Fruit fly (Drosophila melanogaster) S2 (cell line): ENCODE measurements around the gene CG18636.
"Not testable (repeated sequence)": the region's sequence is repeated elsewhere in the genome, so short reads cannot be mapped to it uniquely, and the experiment has no call there.

Experiments used
- CG8478 ChIP-seq: fragments of >200 bp; optimal IDR thresholded peaks from 2 replicates; lab custom pipeline; 2018
- CTCF ChIP-seq, 2 experiments: fragments of >200 bp; optimal IDR thresholded peaks; 2 replicates each; lab custom pipeline; 2018

DNA sequence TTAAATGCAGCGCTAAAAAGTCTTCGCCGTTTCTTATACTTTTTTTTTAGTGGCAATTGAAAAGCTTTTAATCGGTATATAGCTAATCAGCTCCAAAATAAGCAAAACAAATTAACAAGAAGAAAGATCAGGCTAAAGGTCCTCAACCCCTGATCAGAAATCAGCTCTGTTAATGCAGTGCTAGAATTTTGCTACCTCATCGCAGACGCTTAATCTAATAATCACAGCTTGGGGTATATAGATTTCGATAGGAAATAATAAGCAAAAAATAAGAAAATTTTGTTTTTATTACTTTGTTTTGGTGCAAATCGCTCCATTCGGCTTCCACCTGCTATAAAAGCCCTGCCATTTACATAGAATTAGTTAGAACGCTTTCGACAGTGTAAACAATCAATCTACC lies 41.5 kb downstream of the CG18636 start, which contains the start of gene CG34166:
- not testable (repeated sequence) for TF ChIP-seq CTCF (optimal IDR thresholded peaks at IDR 0.05; lab: Kevin White, UChicago); CG8478 (lab: Kevin White, UChicago)
